Worm (Caenorhabditis elegans): ENCODE data around the gene ifd-1.

ce11 chrX:8805475-8805874 is 18.8 kb downstream of the ifd-1 start:
- TF ChIP-seq him-1 (tag; optimal IDR thresholded peaks at IDR 0.05): no peak
- no peak for TF ChIP-seq W03F9.2 (tag; optimal IDR thresholded peaks at IDR 0.05)
- TF ChIP-seq dao-5 (tag; optimal IDR thresholded peaks at IDR 0.05): no peak
